Worm (Caenorhabditis elegans) whole organism, L2 larva: ENCODE measurements around the gene F11A5.9.

Experiments used
- mdl-1 ChIP-seq, 2 experiments: fragments of 150-350 bp in 1 of 2; sonication (generic microtip) in 1 of 2; optimal IDR thresholded peaks; 2 replicates each; lab custom pipeline; 2017; ENCODE audit warnings: missing biosample characterization in 2 of 2, missing genetic modification characterization in 2 of 2
- nhr-129 ChIP-seq: fragments of 150-350 bp; optimal IDR thresholded peaks from 2 replicates; lab custom pipeline; 2014; ENCODE audit warnings: missing biosample characterization, missing genetic modification characterization
- sma-3 ChIP-seq: sonication (generic microtip); optimal IDR thresholded peaks from 2 replicates; lab custom pipeline; 2016; ENCODE audit warnings: missing genetic modification reagents, missing genetic modification characterization, missing compliant biosample characterization

DNA sequence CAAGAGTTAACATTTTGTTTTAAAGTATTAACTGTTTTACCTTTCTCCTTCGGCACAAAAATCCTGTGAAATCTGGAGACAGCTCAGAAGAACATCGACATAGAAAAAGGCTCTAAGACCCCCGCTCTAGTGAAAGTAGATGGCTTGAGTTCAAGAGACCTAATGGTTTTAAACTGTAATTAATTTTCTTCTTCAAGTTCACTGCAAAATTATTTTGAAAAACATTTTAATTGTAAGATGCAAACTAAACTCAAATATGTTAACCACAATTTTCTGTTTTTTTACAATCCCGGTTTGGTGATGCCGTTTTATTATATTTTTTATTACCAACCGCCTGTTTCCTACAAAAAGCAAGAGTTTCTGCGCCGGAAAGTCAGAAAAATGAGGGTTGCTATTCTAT lies 18.9 kb downstream of the F11A5.9 start, which contains the start of gene clec-233:
- no peak for TF ChIP-seq mdl-1 (tag; optimal IDR thresholded peaks at IDR 0.05; lab: Kevin White, UChicago)
- no peak for TF ChIP-seq nhr-129 (tag; lab: Kevin White, UChicago)
- TF ChIP-seq sma-3 (GFP tag; lab: Kevin White, UChicago) = no peak
